Worm (Caenorhabditis elegans) whole organism, young adult: ENCODE results near the gene T12E12.6.

Source experiments
- B0336.3 ChIP-seq: fragments of 200-800 bp; sonication (Bioruptor generic); IDR thresholded peaks from 2 replicates; pipeline ENCODE4 v1.3.6; 2022; ENCODE audit warnings: missing genetic modification characterization, missing compliant biosample characterization
- K11D2.4 ChIP-seq: fragments of 200-800 bp; sonication (Bioruptor generic); IDR thresholded peaks from 2 replicates; pipeline ENCODE4 v1.3.6; 2022; ENCODE audit warnings: missing genetic modification reagents, missing genetic modification characterization, missing compliant biosample characterization
- ama-1 ChIP-seq, 3 experiments: fragments of 150-350 bp in 1 of 3; sonication (generic microtip) in 2 of 3; optimal IDR thresholded peaks; 2 replicates each; lab custom pipeline; 2014 to 2018; ENCODE audit warnings: missing biosample characterization in 2 of 3, missing genetic modification characterization in 2 of 3, missing genetic modification reagents in 2 of 3
- cebp-1 ChIP-seq, 2 experiments: fragments of 200-800 bp in 1 of 2; sonication (Bioruptor generic) in 1 of 2; sonication (generic microtip) in 1 of 2; IDR thresholded peaks in 1 of 2; optimal IDR thresholded peaks in 1 of 2; 2 replicates each; pipeline versions ENCODE4 v1.3.6 to Lab custom; 2017 to 2022; ENCODE audit warnings: missing compliant biosample characterization in 2 of 2, missing genetic modification characterization in 2 of 2, mild to moderate bottlenecking in 1 of 2, missing genetic modification reagents in 1 of 2, moderate library complexity in 1 of 2
- egrh-3 ChIP-seq: fragments of 200-800 bp; sonication (Bioruptor generic); IDR thresholded peaks from 2 replicates; pipeline ENCODE4 v1.3.6; 2022; ENCODE audit warnings: missing genetic modification reagents, missing genetic modification characterization, missing compliant biosample characterization
- lin-40 ChIP-seq: sonication (generic microtip); optimal IDR thresholded peaks from 2 replicates; lab custom pipeline; 2016; ENCODE audit warnings: missing genetic modification characterization, mild to moderate bottlenecking, missing compliant biosample characterization, missing genotype, missing genetic modification reagents
- lin-54 ChIP-seq: fragments of 200-800 bp; sonication (Bioruptor generic); optimal IDR thresholded peaks from 2 replicates; lab custom pipeline; 2018; ENCODE audit warnings: mild to moderate bottlenecking, missing genetic modification characterization, missing compliant biosample characterization
- lsy-27 ChIP-seq: sonication (generic microtip); optimal IDR thresholded peaks from 2 replicates; lab custom pipeline; 2017; ENCODE audit warnings: missing genetic modification characterization, mild to moderate bottlenecking, missing compliant biosample characterization, antibody characterized with exemption, missing genotype, borderline replicate concordance; ENCODE audit not compliant: insufficient read depth
- mxl-1 ChIP-seq: sonication (generic microtip); optimal IDR thresholded peaks from 2 replicates; lab custom pipeline; 2016; ENCODE audit warnings: missing genetic modification characterization, missing compliant biosample characterization
- tlf-1 ChIP-seq: fragments of 200-800 bp; sonication (Bioruptor generic); optimal IDR thresholded peaks from 2 replicates; lab custom pipeline; 2018; ENCODE audit warnings: mild to moderate bottlenecking, missing genetic modification characterization, missing compliant biosample characterization
- unc-62 ChIP-seq: fragments of 150-350 bp; optimal IDR thresholded peaks from 2 replicates; lab custom pipeline; 2014; ENCODE audit warnings: missing biosample characterization, missing genetic modification reagents, missing genetic modification characterization
- ztf-28 ChIP-seq: fragments of 200-800 bp; sonication (Bioruptor generic); IDR thresholded peaks from 2 replicates; pipeline ENCODE4 v1.3.6; 2022; ENCODE audit warnings: missing genetic modification reagents, missing genetic modification characterization, missing compliant biosample characterization

- TF ChIP-seq lsy-27 (tag; lab: Kevin White, UChicago) (no peak), lin-54 (no peak), egrh-3 (GFP tag; lab: Robert Waterston, UW) (no peak), K11D2.4 (GFP tag; lab: Robert Waterston, UW) (no peak), tlf-1 (GFP tag; lab: Kevin White, UChicago) (no peak), B0336.3 (GFP tag; lab: Robert Waterston, UW) (no peak), unc-62 (GFP tag; lab: Kevin White, UChicago) (no peak), lin-40 (no peak), mxl-1 (tag; lab: Kevin White, UChicago) (no peak), ztf-28 (GFP tag; lab: Robert Waterston, UW) (no peak), cebp-1 (GFP tag; IDR thresholded peaks at IDR 0.05; lab: Robert Waterston, UW) (no peak), cebp-1 (tag; optimal IDR thresholded peaks at IDR 0.05; lab: Kevin White, UChicago) (no peak), ama-1 (optimal IDR thresholded peaks at IDR 0.05; lab: Kevin White, UChicago) (no peak), ama-1 (GFP tag; optimal IDR thresholded peaks at IDR 0.05; lab: Kevin White, UChicago) (no peak)
Observed at ce11 chrIV:5574033-5574432, at the start of gene T12E12.6.
